Worm (Caenorhabditis elegans) whole organism, midembryonic: ENCODE results near the gene C02D5.2.

Experiments
- T22C8.4 ChIP-seq: fragments of 200-800 bp; sonication (Bioruptor generic); IDR thresholded peaks from 2 replicates; pipeline ENCODE4 v1.3.6; 2022; ENCODE audit warnings: missing genetic modification characterization, missing compliant biosample characterization
- cog-1 ChIP-seq: sonication (generic microtip); optimal IDR thresholded peaks from 2 replicates; lab custom pipeline; 2016; ENCODE audit warnings: missing genetic modification characterization, missing compliant biosample characterization
- flt-1 ChIP-seq: fragments of 200-800 bp; sonication (Bioruptor generic); IDR thresholded peaks from 2 replicates; pipeline ENCODE4 v1.3.6; 2022; ENCODE audit warnings: missing genetic modification characterization, missing compliant biosample characterization
- klf-2 ChIP-seq: fragments of 200-800 bp; sonication (Bioruptor generic); conservative IDR thresholded peaks from 2 replicates; pipeline ENCODE4 v1.3.6; 2022; ENCODE audit warnings: missing genetic modification reagents, missing genetic modification characterization, missing compliant biosample characterization
- med-1 ChIP-seq: sonication (generic microtip); optimal IDR thresholded peaks from 2 replicates; lab custom pipeline; 2017; ENCODE audit warnings: missing genetic modification characterization, mild to moderate bottlenecking, missing compliant biosample characterization, antibody characterized with exemption, missing genetic modification reagents; ENCODE audit not compliant: insufficient read depth
- ref-1 ChIP-seq: fragments of 200-800 bp; sonication (Bioruptor generic); conservative IDR thresholded peaks from 2 replicates; pipeline ENCODE4 v1.3.6; 2022; ENCODE audit warnings: missing genetic modification reagents, missing genetic modification characterization, missing compliant biosample characterization
- tab-1 ChIP-seq: fragments of 200-800 bp; sonication (Bioruptor generic); IDR thresholded peaks from 2 replicates; pipeline ENCODE4 v1.3.6; 2022; ENCODE audit warnings: missing genetic modification characterization, missing compliant biosample characterization
- ztf-23 ChIP-seq: fragments of 200-800 bp; sonication (Bioruptor generic); IDR thresholded peaks from 2 replicates; pipeline ENCODE4 v1.3.6; 2022; ENCODE audit warnings: missing genetic modification reagents, missing genetic modification characterization, missing compliant biosample characterization
- ztf-29 ChIP-seq: fragments of 200-800 bp; sonication (Bioruptor generic); IDR thresholded peaks from 2 replicates; pipeline ENCODE4 v1.3.6; 2022; ENCODE audit warnings: missing genetic modification reagents, missing genetic modification characterization, missing compliant biosample characterization

Gene C02D5.2

DNA sequence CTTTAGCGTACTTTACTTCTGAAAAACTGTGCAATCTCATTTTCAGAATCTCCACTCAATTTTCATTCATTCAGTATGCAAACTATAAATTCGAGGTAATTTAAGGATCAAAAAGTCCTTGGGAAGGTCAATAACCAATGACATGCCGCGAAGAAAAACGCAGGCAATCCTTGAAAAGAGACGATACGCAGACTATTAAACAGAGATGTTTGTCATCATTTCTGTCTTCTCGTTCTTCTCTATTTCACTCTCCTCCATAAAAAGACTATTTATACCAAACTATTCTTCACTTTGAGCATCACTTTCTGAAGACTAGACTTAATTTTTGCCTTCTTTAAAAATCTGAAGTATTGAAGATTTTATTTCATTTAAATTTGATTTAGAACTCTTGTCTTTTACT, 5.0 kb upstream of the C02D5.2 start, which contains the start of gene C02D5.4:
Gene C02D5.4, plus strand, starts transcription at position 41 of the 400 bp plus-strand sequence.
- TF ChIP-seq ref-1 (GFP tag; lab: Robert Waterston, UW) (no peak), tab-1 (GFP tag; lab: Robert Waterston, UW) (no peak), T22C8.4 (GFP tag; lab: Robert Waterston, UW) (no peak), ztf-29 (GFP tag; lab: Robert Waterston, UW) (no peak), klf-2 (no peak), med-1 (GFP tag; lab: Kevin White, UChicago) (no peak), cog-1 (no peak), flt-1 (no peak)

ce11 chrIII:8554472-8554871, 2.7 kb upstream of the C02D5.2 start, which contains the start of gene gsto-2:
TSS of gene gsto-2 (plus strand) at chrIII:8554772.
- TF ChIP-seq cog-1, result no peak
- no peak for TF ChIP-seq klf-2
- no peak for TF ChIP-seq flt-1
- TF ChIP-seq tab-1 (GFP tag; lab: Robert Waterston, UW), result no peak
- TF ChIP-seq ref-1 (GFP tag; lab: Robert Waterston, UW), result no peak
- TF ChIP-seq T22C8.4 (GFP tag; lab: Robert Waterston, UW), result no peak
- TF ChIP-seq med-1 (GFP tag; lab: Kevin White, UChicago), result no peak
- TF ChIP-seq ztf-29 (GFP tag; lab: Robert Waterston, UW), result no peak
- no peak for TF ChIP-seq ztf-23 (GFP tag; lab: Robert Waterston, UW)

DNA sequence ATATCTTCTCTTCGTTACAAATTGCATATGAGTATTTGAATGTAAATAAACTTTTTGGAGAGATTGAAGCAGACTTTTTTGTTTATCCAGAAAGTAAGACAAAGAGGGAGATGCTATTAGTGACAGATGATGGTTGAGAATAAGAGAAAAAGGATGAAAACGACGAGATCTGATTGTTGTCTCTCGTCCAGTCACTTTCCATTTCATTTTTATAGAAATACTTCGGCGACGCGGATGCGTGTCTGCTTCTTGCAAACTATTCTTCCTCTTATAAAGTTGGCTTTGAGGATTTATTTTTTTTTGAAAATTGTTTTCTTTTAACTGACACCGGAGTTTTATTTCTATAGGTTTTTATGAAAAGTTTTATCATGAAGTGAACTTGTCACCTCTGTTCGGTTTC, 1.5 kb upstream of the C02D5.2 start:
- TF ChIP-seq med-1 (GFP tag; lab: Kevin White, UChicago) (no peak), flt-1 (no peak), T22C8.4 (GFP tag; lab: Robert Waterston, UW) (no peak), ref-1 (GFP tag; lab: Robert Waterston, UW) (no peak), klf-2 (no peak), ztf-23 (GFP tag; lab: Robert Waterston, UW) (no peak), ztf-29 (GFP tag; lab: Robert Waterston, UW) (no peak), cog-1 (no peak), tab-1 (GFP tag; lab: Robert Waterston, UW) (no peak)

DNA sequence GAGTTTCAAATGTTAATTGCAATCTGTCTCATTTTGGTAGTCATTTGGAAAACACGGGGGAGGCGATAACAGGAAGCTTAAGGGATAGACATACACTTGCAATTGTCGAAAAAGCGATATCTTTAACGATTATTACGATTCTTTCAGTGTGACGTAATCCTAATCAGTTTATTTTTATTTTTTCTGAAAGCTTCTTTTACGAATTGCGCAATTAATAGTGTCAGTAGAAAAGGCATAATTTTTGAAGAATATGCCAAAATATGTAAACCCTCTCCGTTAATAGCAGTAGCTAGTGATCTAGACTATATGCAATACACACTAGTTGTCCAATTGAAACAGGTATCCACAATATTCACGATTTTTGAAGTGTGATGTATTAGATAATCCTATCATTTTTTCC, 3.3 kb downstream of the C02D5.2 start:
- TF ChIP-seq ztf-29 (GFP tag; lab: Robert Waterston, UW), result no peak
- no peak for TF ChIP-seq T22C8.4 (GFP tag; lab: Robert Waterston, UW)
- TF ChIP-seq klf-2, result no peak
- no peak for TF ChIP-seq tab-1 (GFP tag; lab: Robert Waterston, UW)
- TF ChIP-seq med-1 (GFP tag; lab: Kevin White, UChicago), result no peak
- no peak for TF ChIP-seq flt-1
- TF ChIP-seq ztf-23 (GFP tag; lab: Robert Waterston, UW), result no peak

DNA sequence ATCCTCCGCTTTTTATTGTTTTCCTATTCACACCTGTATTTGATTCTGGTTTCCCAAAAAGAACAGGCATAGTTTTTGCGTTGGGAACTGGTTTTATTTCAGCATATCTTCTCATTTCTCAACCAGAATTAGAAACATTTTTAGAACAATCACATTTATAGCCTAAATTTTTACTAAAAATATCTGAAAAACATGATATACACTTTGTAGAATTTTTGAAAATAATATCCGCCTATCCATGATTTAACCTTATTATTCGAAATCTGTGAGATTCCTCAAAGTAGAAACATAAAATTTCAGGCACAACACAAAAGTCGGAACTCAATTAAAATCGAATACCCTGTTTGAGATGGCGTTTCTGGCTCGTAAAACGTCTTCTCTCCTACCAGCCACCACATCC, 3.7 kb downstream of the C02D5.2 start, which contains the start of gene acdh-6:
Gene acdh-6, plus strand, starts transcription at position 301 of the 400 bp plus-strand sequence.
- TF ChIP-seq ref-1 (GFP tag; lab: Robert Waterston, UW), result no peak
- TF ChIP-seq med-1 (GFP tag; lab: Kevin White, UChicago), result no peak
- TF ChIP-seq ztf-29 (GFP tag; lab: Robert Waterston, UW), result no peak
- TF ChIP-seq T22C8.4 (GFP tag; lab: Robert Waterston, UW), result no peak
- no peak for TF ChIP-seq flt-1
- TF ChIP-seq tab-1 (GFP tag; lab: Robert Waterston, UW), result no peak
- no peak for TF ChIP-seq klf-2
- TF ChIP-seq ztf-23 (GFP tag; lab: Robert Waterston, UW), result no peak
- no peak for TF ChIP-seq cog-1

DNA sequence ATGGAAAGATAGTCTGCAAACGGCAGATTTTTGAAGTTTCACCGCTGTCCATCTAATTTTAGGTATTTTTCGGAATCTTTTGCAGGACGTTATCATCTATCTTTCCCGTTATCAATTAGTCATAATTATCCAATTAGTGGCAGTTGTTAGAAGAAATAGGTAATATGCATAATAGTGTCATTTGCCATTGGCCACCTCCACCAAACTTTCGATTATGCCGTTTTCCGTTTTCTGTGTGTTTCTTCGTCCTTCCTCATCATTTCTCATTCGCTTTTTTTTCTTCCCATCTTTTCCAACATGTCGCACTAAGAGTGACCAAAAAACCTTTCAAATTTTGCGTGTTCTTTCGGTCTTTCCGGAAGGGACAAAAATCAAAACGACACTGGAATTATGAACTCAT, 7.2 kb downstream of the C02D5.2 start:
- TF ChIP-seq cog-1, result no peak
- no peak for TF ChIP-seq ref-1 (GFP tag; lab: Robert Waterston, UW)
- no peak for TF ChIP-seq flt-1
- no peak for TF ChIP-seq med-1 (GFP tag; lab: Kevin White, UChicago)
- TF ChIP-seq klf-2, result no peak
- no peak for TF ChIP-seq T22C8.4 (GFP tag; lab: Robert Waterston, UW)
- TF ChIP-seq tab-1 (GFP tag; lab: Robert Waterston, UW), result no peak
- TF ChIP-seq ztf-29 (GFP tag; lab: Robert Waterston, UW), result no peak
- no peak for TF ChIP-seq ztf-23 (GFP tag; lab: Robert Waterston, UW)

DNA sequence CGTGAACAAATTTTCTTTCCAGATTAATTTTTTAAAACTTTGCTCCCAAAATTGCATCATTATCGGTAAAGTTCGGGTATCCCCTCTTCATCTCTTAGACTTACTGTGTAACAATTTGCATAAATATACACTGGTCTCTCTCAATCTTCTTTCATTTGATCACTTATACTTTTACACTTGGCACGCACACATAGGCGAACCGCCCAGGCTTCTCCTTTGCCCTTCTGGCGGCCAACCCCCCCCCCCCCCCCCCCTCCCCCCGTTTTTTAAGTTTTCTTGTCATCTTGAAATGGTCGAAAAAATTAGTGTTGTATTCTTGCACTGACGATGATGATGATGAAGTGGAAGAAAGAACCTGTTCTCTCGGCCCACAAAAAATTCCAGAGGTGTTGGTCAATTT, 13.2 kb downstream of the C02D5.2 start:
- no peak for TF ChIP-seq flt-1
- no peak for TF ChIP-seq klf-2
- no peak for TF ChIP-seq ztf-29 (GFP tag; lab: Robert Waterston, UW)
- no peak for TF ChIP-seq ztf-23 (GFP tag; lab: Robert Waterston, UW)
- TF ChIP-seq tab-1 (GFP tag; lab: Robert Waterston, UW), result no peak
- TF ChIP-seq cog-1, result no peak
- TF ChIP-seq ref-1 (GFP tag; lab: Robert Waterston, UW), result no peak
- TF ChIP-seq T22C8.4 (GFP tag; lab: Robert Waterston, UW), result no peak
- no peak for TF ChIP-seq med-1 (GFP tag; lab: Kevin White, UChicago)

ce11 chrIII:8571845-8572244, 14.7 kb downstream of the C02D5.2 start:
- TF ChIP-seq klf-2 (no peak), flt-1 (no peak), ztf-29 (GFP tag; lab: Robert Waterston, UW) (no peak), cog-1 (no peak)

- TF ChIP-seq ztf-29 (GFP tag; lab: Robert Waterston, UW) (no peak), ref-1 (GFP tag; lab: Robert Waterston, UW) (no peak), flt-1 (no peak), klf-2 (no peak), T22C8.4 (GFP tag; lab: Robert Waterston, UW) (no peak), tab-1 (GFP tag; lab: Robert Waterston, UW) (no peak), cog-1 (no peak)
Measured at ce11 chrIII:8573301-8573700, 16.2 kb downstream of the C02D5.2 start.

DNA sequence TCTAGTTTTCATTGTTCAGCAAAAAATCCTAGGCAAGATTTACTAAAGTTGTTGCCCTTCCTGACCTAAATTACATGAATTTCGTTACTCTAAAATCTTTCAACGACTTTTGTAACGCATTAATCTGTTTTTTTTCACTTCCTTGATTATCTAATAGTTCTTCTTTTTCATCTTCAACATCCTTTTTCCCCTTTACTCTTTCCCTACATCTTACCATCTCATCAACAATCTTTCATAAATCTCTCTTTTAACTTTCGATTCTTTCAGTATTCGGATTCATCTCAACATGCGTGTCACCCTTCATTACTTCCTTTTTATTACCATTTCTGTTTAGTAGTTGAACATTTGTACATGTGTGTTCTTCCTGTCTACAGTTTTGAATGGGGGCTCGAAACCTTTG, 16.7 kb downstream of the C02D5.2 start:
- TF ChIP-seq tab-1 (GFP tag; lab: Robert Waterston, UW) (no peak), ztf-23 (GFP tag; lab: Robert Waterston, UW) (no peak), ztf-29 (GFP tag; lab: Robert Waterston, UW) (no peak)
